Fruit fly (Drosophila melanogaster) whole organism, adult: ENCODE results near the gene Tsp74F.

Experiments used
- CG11617 ChIP-seq: fragments of 200-800 bp; sonication (Bioruptor generic); optimal IDR thresholded peaks from 2 replicates; lab custom pipeline; 2017; ENCODE audit warnings: mild to moderate bottlenecking, missing biosample characterization, missing genetic modification reagents, missing genetic modification characterization
- CG12768 ChIP-seq: fragments of 200-800 bp; sonication (Bioruptor generic); optimal IDR thresholded peaks from 2 replicates; lab custom pipeline; 2017; ENCODE audit warnings: missing biosample characterization, missing genetic modification characterization, mild to moderate bottlenecking, moderate library complexity, missing genetic modification reagents
- CG14711 ChIP-seq: fragments of 200-800 bp; sonication (Bioruptor generic); optimal IDR thresholded peaks from 2 replicates; lab custom pipeline; 2018; ENCODE audit warnings: missing biosample characterization, mild to moderate bottlenecking, missing genetic modification characterization, moderate library complexity
- CG1620 ChIP-seq: fragments of 200-800 bp; sonication (Bioruptor generic); optimal IDR thresholded peaks from 2 replicates; lab custom pipeline; 2016; ENCODE audit warnings: missing biosample characterization, missing genetic modification characterization
- CG33017 ChIP-seq: fragments of 200-800 bp; sonication (Bioruptor generic); optimal IDR thresholded peaks from 2 replicates; lab custom pipeline; 2018; ENCODE audit warnings: missing biosample characterization, mild to moderate bottlenecking, missing genetic modification characterization, moderate library complexity
- CG5204 ChIP-seq: fragments of 200-800 bp; sonication (Bioruptor generic); optimal IDR thresholded peaks from 2 replicates; lab custom pipeline; 2016; ENCODE audit warnings: missing biosample characterization, missing genetic modification characterization
- CG7045 ChIP-seq: fragments of 200-800 bp; sonication (Bioruptor generic); optimal IDR thresholded peaks from 2 replicates; lab custom pipeline; 2017; ENCODE audit warnings: missing biosample characterization, mild to moderate bottlenecking, missing genetic modification characterization
- Clk ChIP-seq: fragments of 200-800 bp; sonication (Bioruptor generic); optimal IDR thresholded peaks from 2 replicates; lab custom pipeline; 2017; ENCODE audit warnings: missing biosample characterization, missing genetic modification characterization
- Crg-1 ChIP-seq: fragments of 200-800 bp; sonication (Bioruptor generic); optimal IDR thresholded peaks from 2 replicates; lab custom pipeline; 2016; ENCODE audit warnings: missing biosample characterization, missing genetic modification characterization
- Hr96 ChIP-seq: fragments of 200-800 bp; sonication (Bioruptor generic); optimal IDR thresholded peaks from 2 replicates; lab custom pipeline; 2016; ENCODE audit warnings: missing biosample characterization, missing genetic modification characterization
- Mnt ChIP-seq: fragments of 200-800 bp; sonication (Bioruptor generic); optimal IDR thresholded peaks from 2 replicates; lab custom pipeline; 2016; ENCODE audit warnings: missing biosample characterization, mild to moderate bottlenecking, missing genetic modification characterization
- bab1 ChIP-seq: fragments of 200-800 bp; sonication (Bioruptor generic); optimal IDR thresholded peaks from 3 replicates; lab custom pipeline; 2019; ENCODE audit warnings: missing biosample characterization, mild to moderate bottlenecking, missing genetic modification characterization, moderate library complexity
- cic ChIP-seq: fragments of 200-800 bp; sonication (Bioruptor generic); optimal IDR thresholded peaks from 2 replicates; lab custom pipeline; 2017; ENCODE audit warnings: missing biosample characterization, mild to moderate bottlenecking, missing genetic modification characterization, moderate library complexity
- cnc ChIP-seq, 2 experiments: fragments of >200 bp; optimal IDR thresholded peaks; 2 replicates each; lab custom pipeline; 2017
- kay ChIP-seq: fragments of 200-800 bp; sonication (Bioruptor generic); peaks from one replicate; lab custom pipeline; 2016; ENCODE audit warnings: missing biosample characterization, missing genetic modification characterization, borderline replicate concordance
- ovo ChIP-seq: fragments of 200-800 bp; sonication (Bioruptor generic); optimal IDR thresholded peaks from 2 replicates; lab custom pipeline; 2016; ENCODE audit warnings: missing biosample characterization, missing genetic modification characterization
- pad ChIP-seq: fragments of 200-800 bp; sonication (Bioruptor generic); optimal IDR thresholded peaks from 3 replicates; lab custom pipeline; 2017; ENCODE audit warnings: missing biosample characterization, missing genetic modification characterization, mild to moderate bottlenecking, moderate library complexity, missing genetic modification reagents
- tj ChIP-seq: fragments of 200-800 bp; sonication (Bioruptor generic); optimal IDR thresholded peaks from 3 replicates; lab custom pipeline; 2017; ENCODE audit warnings: missing biosample characterization, mild to moderate bottlenecking, missing genetic modification characterization, moderate library complexity
- toe ChIP-seq: fragments of 200-800 bp; sonication (Bioruptor generic); optimal IDR thresholded peaks from 2 replicates; lab custom pipeline; 2016; ENCODE audit warnings: missing biosample characterization, missing genetic modification characterization

Gene Tsp74F

DNA sequence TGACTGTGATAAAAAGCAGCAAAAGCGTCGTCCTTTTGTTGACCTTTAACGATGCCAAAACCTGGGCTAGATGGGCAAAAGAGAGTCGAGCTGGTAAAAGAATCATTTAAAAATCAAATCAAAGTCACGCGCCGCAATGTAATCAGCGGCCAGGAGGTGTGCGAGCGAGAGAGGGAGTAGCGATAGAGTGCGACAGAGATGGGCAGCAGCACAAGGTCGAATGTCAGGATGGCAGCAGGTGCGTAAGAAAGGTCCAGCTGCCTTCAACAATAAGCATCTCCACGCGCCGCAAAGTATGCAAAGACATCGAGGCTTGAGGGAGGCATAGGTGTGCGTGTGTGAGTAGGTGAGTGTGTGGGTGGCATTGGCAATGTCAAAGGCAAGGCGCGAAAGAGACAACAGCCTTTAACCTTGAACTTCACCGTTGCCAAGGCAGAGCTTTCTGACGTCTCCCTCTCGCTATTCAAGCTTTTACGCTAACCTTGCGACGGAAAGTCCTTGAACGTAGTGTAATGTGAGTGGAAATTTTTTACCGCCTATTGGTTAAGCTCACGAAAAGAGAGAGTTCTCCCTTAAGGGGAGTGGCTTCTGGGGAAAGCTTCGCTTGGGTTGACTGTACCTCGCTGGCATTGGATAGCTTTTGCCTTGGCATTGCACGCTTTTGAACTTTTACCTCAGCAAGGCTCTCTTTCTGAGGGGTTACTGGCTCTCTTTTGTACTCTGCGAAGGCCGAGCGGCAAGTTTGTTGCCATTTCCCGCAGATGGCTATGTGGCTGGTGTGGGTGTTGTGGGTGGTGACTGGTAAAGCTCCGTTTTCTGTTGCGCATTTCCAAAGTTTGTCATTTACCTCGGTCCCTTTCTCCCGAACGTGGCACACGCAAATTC lies 34.3 kb upstream of the Tsp74F start:
- TF ChIP-seq cnc (optimal IDR thresholded peaks at IDR 0.05; lab: Kevin White, UChicago) = no peak
- peak; percentile 25 for TF ChIP-seq cic (GFP tag; lab: Kevin White, UChicago)

DNA sequence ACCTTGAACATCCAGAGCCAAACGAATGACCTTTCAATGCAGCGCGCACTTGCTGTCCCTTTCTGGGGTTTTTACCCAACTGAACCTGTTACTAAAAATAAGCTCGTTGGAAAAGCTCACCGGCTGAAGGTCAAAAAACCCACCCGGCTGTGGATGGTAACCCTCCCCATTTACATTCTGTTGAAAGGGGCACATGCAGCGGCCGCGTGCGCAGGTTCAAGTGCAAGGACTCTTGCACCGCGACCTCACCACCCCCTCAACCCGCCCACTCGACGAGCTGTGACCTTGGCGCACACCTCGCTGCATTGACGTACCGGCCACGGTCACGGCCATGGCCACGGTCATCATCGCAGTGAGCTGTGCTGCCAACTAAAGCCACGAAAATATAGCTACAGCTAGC lies 32.4 kb upstream of the Tsp74F start:
- TF ChIP-seq cic (GFP tag; lab: Kevin White, UChicago) (peak; percentile 25), toe (GFP tag; lab: Kevin White, UChicago) (no peak)

DNA sequence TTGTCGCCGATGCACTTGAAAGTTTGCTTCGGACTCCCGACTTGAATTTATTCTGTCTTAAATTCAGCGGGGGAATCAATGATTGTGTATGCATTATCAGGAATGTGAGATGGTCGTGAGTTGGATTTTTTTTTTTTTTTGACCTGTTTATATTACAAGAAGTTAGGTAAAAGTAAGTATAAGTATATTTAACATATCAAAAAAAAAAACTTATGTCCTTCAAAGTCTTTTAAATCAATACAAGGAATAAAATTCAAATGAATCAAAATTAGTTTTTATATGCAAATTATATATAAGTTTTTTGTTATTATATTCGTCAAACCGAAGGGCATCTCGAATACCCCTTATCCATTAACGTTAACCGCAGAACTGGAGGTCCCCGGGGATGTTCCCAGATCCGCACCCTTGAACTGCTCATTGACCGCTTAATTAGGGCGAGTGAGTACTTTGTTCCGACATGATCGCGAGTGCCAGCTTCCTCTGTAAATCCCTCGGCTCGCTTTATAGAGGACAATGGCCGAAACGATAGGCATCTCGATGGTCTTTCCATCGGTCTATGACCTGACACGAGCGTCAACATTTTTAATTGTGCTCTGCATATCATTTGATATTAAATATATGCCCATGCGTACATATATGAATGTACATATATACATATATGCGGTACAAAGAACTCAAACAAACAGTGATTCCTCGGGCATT lies 31.1 kb upstream of the Tsp74F start:
- no peak for TF ChIP-seq tj (GFP tag; lab: Kevin White, UChicago)
- TF ChIP-seq toe (GFP tag; lab: Kevin White, UChicago) = no peak
- TF ChIP-seq bab1 = no peak
- TF ChIP-seq cnc (optimal IDR thresholded peaks at IDR 0.05; lab: Kevin White, UChicago) = no peak
- no peak for TF ChIP-seq kay (GFP tag; lab: Kevin White, UChicago)
- no peak for TF ChIP-seq cic (GFP tag; lab: Kevin White, UChicago)
- no peak for TF ChIP-seq CG1620
- TF ChIP-seq ovo = no peak
- TF ChIP-seq CG11617 (GFP tag; lab: Kevin White, UChicago) = no peak
- no peak for TF ChIP-seq pad (GFP tag; lab: Kevin White, UChicago)
- no peak for TF ChIP-seq Clk (GFP tag; lab: Kevin White, UChicago)
- no peak for TF ChIP-seq CG7045
- no peak for TF ChIP-seq CG33017 (tag; lab: Kevin White, UChicago)
- TF ChIP-seq Hr96 (GFP tag; lab: Kevin White, UChicago) = no peak
- no peak for TF ChIP-seq CG14711 (tag; lab: Kevin White, UChicago)
- TF ChIP-seq CG5204 (GFP tag; lab: Kevin White, UChicago) = no peak

DNA sequence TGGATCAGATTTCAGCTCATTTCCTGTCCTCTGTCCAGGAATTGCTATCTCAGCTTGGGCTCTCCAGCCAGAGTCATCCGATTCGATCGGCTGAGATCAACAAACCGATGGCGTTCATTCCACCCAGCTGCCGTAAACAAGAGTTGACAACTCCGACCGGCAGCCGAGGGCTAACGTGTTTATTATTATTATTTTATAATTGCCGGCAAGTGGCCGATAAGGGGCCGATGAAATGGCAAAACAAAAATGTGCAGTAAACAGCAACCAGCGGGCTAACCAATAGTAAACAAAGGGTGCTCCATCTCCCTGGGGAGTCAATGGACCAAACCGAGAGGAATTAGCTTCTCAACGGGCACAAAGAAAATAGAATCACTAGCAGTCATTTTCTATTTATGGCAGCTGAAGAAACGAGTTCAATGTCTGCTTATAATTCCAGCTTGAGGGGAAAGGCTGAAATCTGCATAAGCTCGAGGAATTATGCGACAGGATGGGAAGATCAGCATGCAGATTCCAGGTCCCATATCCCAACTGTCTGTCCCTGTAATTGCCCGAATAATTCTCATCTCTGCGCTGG lies 29.6 kb upstream of the Tsp74F start:
- no peak for TF ChIP-seq CG11617 (GFP tag; lab: Kevin White, UChicago)
- TF ChIP-seq tj (GFP tag; lab: Kevin White, UChicago) = peak; percentile 22
- TF ChIP-seq cic (GFP tag; lab: Kevin White, UChicago) = no peak

DNA sequence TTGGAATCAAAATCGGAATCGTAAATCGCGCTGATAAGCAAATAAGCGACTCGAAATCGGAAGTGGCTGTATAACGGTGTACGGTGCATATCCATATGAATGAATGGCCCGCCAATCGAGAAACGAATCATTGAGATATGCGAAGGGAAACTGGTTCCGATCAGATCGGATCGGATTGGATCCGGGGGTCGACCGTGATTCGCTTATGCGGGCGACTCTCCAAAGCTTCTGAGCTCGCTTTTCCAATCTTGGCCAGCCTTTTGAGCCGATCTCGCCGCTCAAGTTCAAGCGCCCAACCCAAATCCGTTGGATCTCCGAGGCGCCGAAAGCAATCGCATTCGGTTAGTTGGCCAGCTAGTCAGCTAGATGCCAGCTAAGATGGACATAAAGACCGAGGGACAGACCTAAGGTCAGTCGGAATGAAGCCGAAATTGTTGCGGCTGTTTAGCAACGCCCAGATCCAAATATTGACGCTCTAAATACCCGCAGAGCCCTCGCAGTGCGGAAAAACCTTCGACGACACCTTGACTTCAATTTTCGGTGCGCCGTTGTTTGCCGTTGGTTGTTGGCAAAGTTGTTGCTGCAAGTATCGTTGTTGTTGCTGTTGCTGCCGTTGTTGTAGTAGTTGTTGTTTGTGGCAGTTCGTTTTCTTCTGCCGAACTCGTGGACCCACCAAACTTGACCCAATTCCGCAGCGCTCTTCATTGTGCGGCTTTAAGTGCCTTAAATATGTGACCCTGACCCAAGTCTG lies 28.5 kb upstream of the Tsp74F start:
- peak; percentile 17 for TF ChIP-seq tj (GFP tag; lab: Kevin White, UChicago)
- no peak for TF ChIP-seq toe (GFP tag; lab: Kevin White, UChicago)

DNA sequence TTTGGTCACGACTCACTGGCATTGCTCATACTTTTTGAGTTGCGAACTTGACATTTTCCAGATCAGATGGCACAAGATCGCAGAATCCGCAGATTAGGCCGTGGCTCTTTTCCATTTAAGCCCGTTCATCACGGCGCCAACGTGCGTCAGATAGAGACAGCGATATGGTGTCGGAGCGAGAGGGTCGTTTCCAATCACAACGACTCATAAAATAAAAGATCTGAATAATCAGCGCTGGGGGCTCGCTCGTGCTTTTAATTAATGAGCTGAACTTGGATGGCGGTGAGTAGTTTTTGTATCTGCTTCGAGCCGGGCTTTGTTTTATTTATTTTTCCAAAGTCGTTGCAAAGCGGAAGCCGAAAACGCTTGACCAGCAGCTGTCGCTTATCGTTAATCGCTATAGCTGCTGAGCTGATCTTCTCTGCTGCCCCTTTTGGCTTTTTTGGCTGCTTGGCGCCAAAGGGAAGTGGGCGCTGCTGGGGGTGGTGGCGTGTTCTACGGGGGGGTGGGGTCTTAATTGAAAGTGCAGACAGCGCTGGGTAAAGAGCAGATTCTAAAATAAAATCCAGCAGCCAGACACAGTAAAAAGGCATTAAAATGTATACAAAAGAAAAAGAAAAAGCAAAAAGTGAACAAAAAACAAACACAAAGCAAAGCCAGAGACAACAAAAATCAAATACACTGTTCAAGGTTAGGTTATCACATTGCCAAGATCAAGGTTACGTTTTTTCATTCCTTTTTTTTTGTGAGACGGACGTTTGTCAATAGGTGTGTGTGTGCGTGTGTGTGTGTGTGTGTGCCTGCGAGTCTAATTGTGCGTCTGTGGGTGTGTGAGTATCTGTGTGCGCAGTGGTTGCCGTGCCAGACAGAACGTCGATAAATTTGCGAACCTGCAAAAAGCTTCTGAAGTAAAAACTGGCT lies 26.8 kb upstream of the Tsp74F start:
- TF ChIP-seq cnc (optimal IDR thresholded peaks at IDR 0.05; lab: Kevin White, UChicago) (peak in 1 of 2 experiments; percentile 21), toe (GFP tag; lab: Kevin White, UChicago) (no peak), Mnt (GFP tag; lab: Kevin White, UChicago) (no peak), ovo (no peak), CG12768 (GFP tag; lab: Kevin White, UChicago) (no peak), tj (GFP tag; lab: Kevin White, UChicago) (peak; percentile 47)

DNA sequence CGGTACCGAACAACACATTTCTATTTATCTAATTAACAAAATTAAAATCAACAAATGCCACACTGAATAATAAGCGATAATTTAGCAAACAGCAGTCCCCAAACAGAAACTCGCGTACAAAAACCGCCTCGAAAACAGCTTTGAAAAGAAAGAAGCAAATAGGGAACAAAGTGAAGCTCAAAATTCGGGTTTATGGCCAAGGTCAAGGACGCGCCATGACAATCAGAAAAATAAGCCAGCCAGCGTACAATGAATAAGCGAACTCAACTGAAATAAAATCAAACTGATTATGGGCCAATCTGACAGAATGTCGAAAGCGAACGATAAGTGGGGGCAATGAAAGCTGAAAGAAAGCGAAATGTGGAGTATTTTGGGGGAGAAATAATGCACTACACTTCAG lies 25.8 kb upstream of the Tsp74F start:
- TF ChIP-seq Clk (GFP tag; lab: Kevin White, UChicago) = no peak
- TF ChIP-seq kay (GFP tag; lab: Kevin White, UChicago) = peak; percentile 32
- no peak for TF ChIP-seq toe (GFP tag; lab: Kevin White, UChicago)
- TF ChIP-seq Crg-1 (GFP tag; lab: Kevin White, UChicago) = no peak
